Worm (Caenorhabditis elegans) whole organism, L4 larva: Measurements from ENCODE around the gene C46F2.1.

Source experiments
- D1046.2 ChIP-seq: fragments of 200-800 bp; sonication (Bioruptor generic); IDR thresholded peaks from 2 replicates; pipeline ENCODE4 v1.3.6; 2022; ENCODE audit warnings: missing genetic modification characterization, missing compliant biosample characterization
- F10B5.3 ChIP-seq: sonication (generic microtip); optimal IDR thresholded peaks from 2 replicates; lab custom pipeline; 2016; ENCODE audit warnings: mild to moderate bottlenecking, missing genetic modification characterization, missing compliant biosample characterization
- F44E2.7 ChIP-seq: fragments of 200-800 bp; sonication (Bioruptor generic); IDR thresholded peaks from 2 replicates; pipeline ENCODE4 v2.1.2; 2022; ENCODE audit warnings: missing genetic modification characterization, missing compliant biosample characterization
- R02D3.7 ChIP-seq: fragments of 150-350 bp; sonication (generic microtip); optimal IDR thresholded peaks from 3 replicates; lab custom pipeline; 2014; ENCODE audit warnings: missing biosample characterization, missing genetic modification characterization
- T20F7.1 ChIP-seq: fragments of 200-800 bp; sonication (Bioruptor generic); optimal IDR thresholded peaks from 2 replicates; lab custom pipeline; 2018; ENCODE audit warnings: mild to moderate bottlenecking, missing genetic modification characterization, missing compliant biosample characterization
- T26A8.4 ChIP-seq: fragments of 200-800 bp; sonication (Bioruptor generic); IDR thresholded peaks from 2 replicates; pipeline ENCODE4 v1.3.6; 2022; ENCODE audit warnings: missing genetic modification characterization, missing compliant biosample characterization
- aha-1 ChIP-seq: fragments of 150-350 bp; peaks from one replicate; lab custom pipeline; 2014; ENCODE audit warnings: missing biosample characterization, missing genetic modification characterization
- aly-2 ChIP-seq: sonication (generic microtip); optimal IDR thresholded peaks from 2 replicates; lab custom pipeline; 2018; ENCODE audit warnings: missing biosample characterization, missing genetic modification characterization
- ama-1 ChIP-seq: fragments of 150-350 bp; optimal IDR thresholded peaks from 2 replicates; lab custom pipeline; 2014; ENCODE audit warnings: inconsistent platforms, mixed read lengths
- ceh-44 ChIP-seq: fragments of 200-800 bp; sonication (Bioruptor generic); IDR thresholded peaks from 2 replicates; pipeline ENCODE4 v1.3.6; 2022; ENCODE audit warnings: missing genetic modification reagents, missing genetic modification characterization, missing compliant biosample characterization
- daf-12 ChIP-seq: fragments of 150-350 bp; optimal IDR thresholded peaks from 2 replicates; lab custom pipeline; 2014; ENCODE audit warnings: missing biosample characterization, missing genetic modification reagents, missing genetic modification characterization
- daf-19 ChIP-seq: fragments of 200-800 bp; sonication (Bioruptor generic); conservative IDR thresholded peaks from 2 replicates; pipeline ENCODE4 v1.3.6; 2022; ENCODE audit warnings: missing genetic modification characterization, missing compliant biosample characterization
- dmd-6 ChIP-seq: fragments of 200-800 bp; sonication (Bioruptor generic); IDR thresholded peaks from 2 replicates; pipeline ENCODE4 v1.3.6; 2022; ENCODE audit warnings: missing genetic modification reagents, missing genetic modification characterization, missing compliant biosample characterization
- dmd-9 ChIP-seq: fragments of 200-800 bp; sonication (Bioruptor generic); IDR thresholded peaks from 2 replicates; pipeline ENCODE4 v1.3.6; 2022; ENCODE audit warnings: missing genetic modification reagents, missing genetic modification characterization, missing compliant biosample characterization
- duxl-1 ChIP-seq: sonication (generic microtip); optimal IDR thresholded peaks from 2 replicates; lab custom pipeline; 2016; ENCODE audit warnings: mild to moderate bottlenecking, missing genetic modification characterization, moderate library complexity, missing compliant biosample characterization; ENCODE audit not compliant: poor library complexity
- lim-7 ChIP-seq: fragments of 200-800 bp; sonication (Bioruptor generic); IDR thresholded peaks from 2 replicates; pipeline ENCODE4 v1.3.6; 2022; ENCODE audit warnings: missing genetic modification characterization, missing compliant biosample characterization
- lin-1 ChIP-seq: fragments of 200-800 bp; sonication (Bioruptor generic); IDR thresholded peaks from 2 replicates; pipeline ENCODE4 v1.3.6; 2022; ENCODE audit warnings: missing genetic modification reagents, missing genetic modification characterization, missing compliant biosample characterization
- lin-13 ChIP-seq: fragments of 150-350 bp; optimal IDR thresholded peaks from 2 replicates; lab custom pipeline; 2014; ENCODE audit warnings: missing biosample characterization, missing genetic modification reagents, missing genetic modification characterization
- lin-15B ChIP-seq: fragments of 150-350 bp; sonication (generic microtip); optimal IDR thresholded peaks from 3 replicates; lab custom pipeline; 2014; ENCODE audit warnings: missing biosample characterization, missing genetic modification characterization
- lin-38 ChIP-seq: fragments of 200-800 bp; sonication (Bioruptor generic); IDR thresholded peaks from 2 replicates; pipeline ENCODE4 v1.3.6; 2022; ENCODE audit warnings: missing genetic modification reagents, missing genetic modification characterization, missing compliant biosample characterization
- lin-39 ChIP-seq: fragments of 150-350 bp; optimal IDR thresholded peaks from 2 replicates; lab custom pipeline; 2014; ENCODE audit warnings: missing biosample characterization, missing genetic modification reagents, missing genetic modification characterization
- mep-1 ChIP-seq: fragments of 150-350 bp; sonication (generic microtip); optimal IDR thresholded peaks from 3 replicates; lab custom pipeline; 2014; ENCODE audit warnings: missing biosample characterization, missing genetic modification characterization
- mes-2 ChIP-seq: sonication (generic microtip); optimal IDR thresholded peaks from 2 replicates; lab custom pipeline; 2016; ENCODE audit warnings: missing genotype, mild to moderate bottlenecking, missing genetic modification characterization, missing compliant biosample characterization; ENCODE audit not compliant: poor library complexity, severe bottlenecking
- mxl-2 ChIP-seq: fragments of 200-800 bp; sonication (Bioruptor generic); conservative IDR thresholded peaks from 2 replicates; pipeline ENCODE4 v1.3.6; 2022; ENCODE audit warnings: missing genetic modification reagents, missing genetic modification characterization, missing compliant biosample characterization
- mxl-3 ChIP-seq: fragments of 200-800 bp; sonication (Bioruptor generic); optimal IDR thresholded peaks from 2 replicates; lab custom pipeline; 2018; ENCODE audit warnings: mild to moderate bottlenecking, missing genetic modification characterization, missing compliant biosample characterization
- nhr-102 ChIP-seq: sonication (generic microtip); optimal IDR thresholded peaks from 2 replicates; lab custom pipeline; 2016; ENCODE audit warnings: mild to moderate bottlenecking, missing genetic modification characterization, moderate library complexity, missing compliant biosample characterization
- nhr-11 ChIP-seq: fragments of 150-350 bp; optimal IDR thresholded peaks from 2 replicates; lab custom pipeline; 2014; ENCODE audit warnings: missing biosample characterization, missing genetic modification characterization
- nhr-25 ChIP-seq: sonication (generic microtip); optimal IDR thresholded peaks from 2 replicates; lab custom pipeline; 2017; ENCODE audit warnings: missing genetic modification characterization, mild to moderate bottlenecking, missing compliant biosample characterization, antibody characterized with exemption, moderate library complexity, borderline replicate concordance; ENCODE audit not compliant: insufficient read depth
- nhr-6 ChIP-seq: fragments of 150-350 bp; optimal IDR thresholded peaks from 2 replicates; lab custom pipeline; 2014; ENCODE audit warnings: missing biosample characterization, missing genetic modification characterization
- nhr-77 ChIP-seq: fragments of 150-350 bp; optimal IDR thresholded peaks from 2 replicates; lab custom pipeline; 2014; ENCODE audit warnings: missing biosample characterization, missing genetic modification characterization
- pha-4 ChIP-seq, 2 experiments: fragments of 150-350 bp in 1 of 2; fragments of 200-800 bp in 1 of 2; sonication (Bioruptor generic) in 1 of 2; IDR thresholded peaks in 1 of 2; optimal IDR thresholded peaks in 1 of 2; 2 replicates each; pipeline versions ENCODE4 v1.3.6 to Lab custom; 2014 to 2022; ENCODE audit warnings: missing genetic modification characterization in 2 of 2, missing genetic modification reagents in 2 of 2, missing biosample characterization in 1 of 2, missing compliant biosample characterization in 1 of 2
- rbr-2 ChIP-seq: sonication (generic microtip); optimal IDR thresholded peaks from 2 replicates; lab custom pipeline; 2016; ENCODE audit warnings: missing genotype, missing genetic modification characterization, missing compliant biosample characterization
- sdz-12 ChIP-seq: fragments of 200-800 bp; sonication (Bioruptor generic); optimal IDR thresholded peaks from 2 replicates; lab custom pipeline; 2018; ENCODE audit warnings: mild to moderate bottlenecking, missing genetic modification characterization, missing compliant biosample characterization
- set-16 ChIP-seq: fragments of 200-800 bp; sonication (Bioruptor generic); IDR thresholded peaks from 2 replicates; pipeline ENCODE4 v1.3.6; 2022; ENCODE audit warnings: missing genetic modification reagents, missing genetic modification characterization, missing compliant biosample characterization
- snpc-1.2 ChIP-seq: fragments of 200-800 bp; sonication (Bioruptor generic); IDR thresholded peaks from 2 replicates; pipeline ENCODE4 v1.3.6; 2022; ENCODE audit warnings: missing genetic modification reagents, missing genetic modification characterization, missing compliant biosample characterization
- spr-3 ChIP-seq: fragments of 200-800 bp; sonication (Bioruptor generic); optimal IDR thresholded peaks from 2 replicates; lab custom pipeline; 2018; ENCODE audit warnings: mild to moderate bottlenecking, missing genetic modification characterization, missing compliant biosample characterization
- tag-97 ChIP-seq: fragments of 200-800 bp; sonication (Bioruptor generic); IDR thresholded peaks from 2 replicates; pipeline ENCODE4 v1.3.6; 2022; ENCODE audit warnings: missing genetic modification characterization, missing compliant biosample characterization
- unc-130 ChIP-seq: sonication (generic microtip); optimal IDR thresholded peaks from 2 replicates; lab custom pipeline; 2016; ENCODE audit warnings: missing genetic modification reagents, missing genetic modification characterization, missing compliant biosample characterization
- unc-62 ChIP-seq, 3 experiments: fragments of 150-350 bp in 1 of 3; sonication (generic microtip); optimal IDR thresholded peaks in 2 of 3; peaks in 1 of 3; 1 replicate in 1 of 3; 2 replicates in 2 of 3; lab custom pipeline; 2014 to 2017; ENCODE audit warnings: missing biosample characterization in 3 of 3, missing genetic modification characterization in 3 of 3, missing genetic modification reagents in 3 of 3, missing genotype in 1 of 3
- vab-7 ChIP-seq: fragments of 200-800 bp; sonication (Bioruptor generic); IDR thresholded peaks from 2 replicates; pipeline ENCODE4 v1.3.6; 2022; ENCODE audit warnings: missing genetic modification reagents, missing genetic modification characterization, missing compliant biosample characterization
- zag-1 ChIP-seq: fragments of 150-350 bp; optimal IDR thresholded peaks from 2 replicates; lab custom pipeline; 2014; ENCODE audit warnings: missing biosample characterization, missing genetic modification characterization
- zfp-2 ChIP-seq: sonication (generic microtip); optimal IDR thresholded peaks from 2 replicates; lab custom pipeline; 2016; ENCODE audit warnings: mild to moderate bottlenecking, missing genetic modification characterization, missing compliant biosample characterization
- zfp-3 ChIP-seq: fragments of 200-800 bp; sonication (Bioruptor generic); conservative IDR thresholded peaks from 2 replicates; pipeline ENCODE4 v1.3.6; 2022; ENCODE audit warnings: missing genetic modification reagents, missing genetic modification characterization, missing compliant biosample characterization
- zip-2 ChIP-seq: fragments of 150-350 bp; optimal IDR thresholded peaks from 2 replicates; lab custom pipeline; 2014; ENCODE audit warnings: missing biosample characterization, missing genetic modification characterization

Gene C46F2.1

DNA sequence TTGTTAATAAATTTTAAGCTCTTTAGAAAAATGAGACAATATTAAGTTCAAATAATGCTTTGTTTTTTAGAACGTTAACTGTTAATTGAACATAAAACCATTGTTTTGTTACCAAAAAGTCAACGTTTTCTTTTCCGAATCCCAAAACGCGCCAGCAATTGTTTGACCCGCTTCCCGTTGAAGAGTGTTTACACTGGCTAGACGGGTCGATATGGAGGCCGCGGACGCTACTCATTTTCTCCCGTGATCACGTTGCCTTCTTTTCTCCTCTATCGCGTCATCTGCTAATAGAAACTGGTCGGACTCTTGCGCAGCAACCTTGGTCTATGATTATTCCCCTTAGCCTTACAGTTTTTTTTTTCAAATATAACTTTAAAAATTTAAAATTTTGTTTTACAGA, 48.8 kb upstream of the C46F2.1 start, which contains the start of gene C34D10.1 (continued):
- TF ChIP-seq T20F7.1 (GFP tag; lab: Kevin White, UChicago) (peak; percentile 44), snpc-1.2 (GFP tag; lab: Robert Waterston, UW) (no peak), T26A8.4 (GFP tag; lab: Robert Waterston, UW) (0 out of 2 replicates have a peak, but pooled peaks have one; percentile 42), zag-1 (no peak), nhr-25 (peak; percentile 61), nhr-77 (tag; lab: Kevin White, UChicago) (no peak), lin-1 (GFP tag; lab: Robert Waterston, UW) (peak; percentile 17; the same call in 1 of the 2 replicates), aly-2 (no peak), mep-1 (tag; lab: Kevin White, UChicago) (peak; percentile 85), mxl-2 (GFP tag; lab: Robert Waterston, UW) (no peak), daf-19 (no peak), sdz-12 (GFP tag; lab: Kevin White, UChicago) (no peak), nhr-11 (tag; lab: Kevin White, UChicago) (peak; percentile 65), zip-2 (tag; lab: Kevin White, UChicago) (no peak), lim-7 (no peak), lin-15B (tag; lab: Kevin White, UChicago) (no peak), lin-38 (GFP tag; lab: Robert Waterston, UW) (no peak), lin-13 (GFP tag; lab: Kevin White, UChicago) (peak; percentile 5), dmd-6 (peak; percentile 52), unc-130 (GFP tag; lab: Kevin White, UChicago) (no peak), rbr-2 (peak; percentile 69), mxl-3 (GFP tag; lab: Kevin White, UChicago) (peak; percentile 88), aha-1 (tag; lab: Kevin White, UChicago) (no peak), vab-7 (GFP tag; lab: Robert Waterston, UW) (peak; percentile 45; the same call in 1 of the 2 replicates), dmd-9 (GFP tag; lab: Robert Waterston, UW) (0 out of 2 replicates have a peak, but pooled peaks have one; percentile 11), ceh-44 (GFP tag; lab: Robert Waterston, UW) (0 out of 2 replicates have a peak, but pooled peaks have one; percentile 42), duxl-1 (tag; lab: Kevin White, UChicago) (no peak), F10B5.3 (no peak), pha-4 (GFP tag; IDR thresholded peaks at IDR 0.05; lab: Robert Waterston, UW) (0 out of 2 replicates have a peak, but pooled peaks have one; percentile 19), pha-4 (tag; optimal IDR thresholded peaks at IDR 0.05; lab: Kevin White, UChicago) (peak; percentile 25), lin-39 (tag; lab: Kevin White, UChicago) (no peak)
- TF ChIP-seq, all 104 proteins: peak for 35

DNA sequence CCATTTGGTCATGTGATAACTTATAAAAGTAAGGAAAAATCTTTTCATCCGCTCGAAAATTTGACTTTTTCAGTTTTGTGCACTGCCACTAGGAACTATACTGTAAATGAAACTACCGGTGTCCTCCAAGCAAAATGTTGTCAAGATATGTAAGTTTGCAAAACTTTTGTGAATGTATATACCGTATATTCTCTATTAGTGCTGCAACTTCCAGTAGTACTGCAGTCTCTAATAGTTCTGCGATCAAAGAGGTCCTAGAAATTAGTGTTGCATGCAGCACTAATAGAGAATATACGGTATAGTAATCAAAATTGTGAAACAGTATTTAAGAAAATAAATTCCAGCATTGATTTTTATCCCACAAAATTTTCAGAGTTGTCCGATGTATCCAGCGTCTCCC, 47.8 kb upstream of the C46F2.1 start:
- TF ChIP-seq aha-1 (tag; lab: Kevin White, UChicago) (peak; percentile 32), set-16 (GFP tag; lab: Robert Waterston, UW) (no peak), T26A8.4 (GFP tag; lab: Robert Waterston, UW) (no peak), nhr-6 (tag; lab: Kevin White, UChicago) (no peak), ceh-44 (GFP tag; lab: Robert Waterston, UW) (no peak), nhr-102 (tag; lab: Kevin White, UChicago) (no peak), unc-62 (GFP tag; optimal IDR thresholded peaks at IDR 0.05 in 1 of 2; lab: Kevin White, UChicago) (peak in 1 of 2 experiments; percentile 68), unc-62 (tag; optimal IDR thresholded peaks at IDR 0.05; lab: Kevin White, UChicago) (no peak)

- TF ChIP-seq rbr-2 (peak; percentile 98), nhr-77 (tag; lab: Kevin White, UChicago) (peak; percentile 100), mes-2 (tag; lab: Kevin White, UChicago) (peak; percentile 98), aha-1 (tag; lab: Kevin White, UChicago) (peak; percentile 100), zfp-2 (tag; lab: Kevin White, UChicago) (peak; percentile 84), daf-19 (peak; percentile 97), F44E2.7 (GFP tag; lab: Robert Waterston, UW) (peak; percentile 84; the same call in 1 of the 2 replicates), spr-3 (peak; percentile 96), nhr-102 (tag; lab: Kevin White, UChicago) (peak; percentile 99), ama-1 (lab: Kevin White, UChicago) (no peak), R02D3.7 (tag; lab: Kevin White, UChicago) (peak; percentile 9), tag-97 (GFP tag; lab: Robert Waterston, UW) (0 out of 2 replicates have a peak, but pooled peaks have one; percentile 59), zfp-3 (GFP tag; lab: Robert Waterston, UW) (peak; percentile 94), daf-12 (tag; lab: Kevin White, UChicago) (peak; percentile 17), set-16 (GFP tag; lab: Robert Waterston, UW) (peak; percentile 24; the same call in 1 of the 2 replicates), unc-62 (GFP tag; optimal IDR thresholded peaks at IDR 0.05 in 1 of 2; lab: Kevin White, UChicago) (peak; percentile 84 to 99), unc-62 (tag; optimal IDR thresholded peaks at IDR 0.05; lab: Kevin White, UChicago) (peak; percentile 84), D1046.2 (peak; percentile 82), aly-2 (no peak)
Measured at ce11 chrX:8036219-8036883, 41.5 kb upstream of the C46F2.1 start.
